Worm (Caenorhabditis elegans) whole organism, L2 larva: ENCODE results near the gene srz-75.

Source experiments
- R02D3.7 ChIP-seq: fragments of 150-350 bp; optimal IDR thresholded peaks from 2 replicates; lab custom pipeline; 2014; ENCODE audit warnings: missing biosample characterization, missing genetic modification characterization
- ama-1 ChIP-seq: fragments of 150-350 bp; optimal IDR thresholded peaks from 2 replicates; lab custom pipeline; 2018; ENCODE audit warnings: inconsistent platforms
- fos-1 ChIP-seq: fragments of 150-350 bp; optimal IDR thresholded peaks from 2 replicates; lab custom pipeline; 2014; ENCODE audit warnings: missing biosample characterization, missing genetic modification characterization
- unc-62 ChIP-seq: fragments of 150-350 bp; optimal IDR thresholded peaks from 2 replicates; lab custom pipeline; 2014; ENCODE audit warnings: missing biosample characterization, missing genetic modification reagents, missing genetic modification characterization
- zag-1 ChIP-seq: fragments of 150-350 bp; optimal IDR thresholded peaks from 2 replicates; lab custom pipeline; 2014; ENCODE audit warnings: missing biosample characterization, missing genetic modification characterization

DNA sequence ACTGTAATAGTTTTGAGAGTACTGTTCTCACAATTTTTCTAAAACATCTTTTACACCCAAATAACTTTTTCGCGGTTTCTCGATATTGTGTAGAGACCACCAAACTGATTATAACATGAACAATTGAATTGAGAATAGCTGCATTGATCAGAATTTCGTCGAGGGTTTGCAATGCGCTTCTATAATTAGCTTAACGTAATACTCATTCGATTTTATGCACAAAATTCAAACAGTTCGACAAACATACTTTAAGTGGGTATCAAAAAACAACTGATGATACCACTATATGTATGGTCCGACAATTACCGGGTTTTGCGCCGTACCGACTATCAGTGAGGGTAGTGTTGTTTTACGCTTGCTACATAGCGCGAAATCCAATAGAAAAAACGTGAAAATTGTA is 53.8 kb downstream of the srz-75 start:
- TF ChIP-seq fos-1 (tag; lab: Kevin White, UChicago) (no peak), unc-62 (GFP tag; lab: Kevin White, UChicago) (no peak), R02D3.7 (no peak), ama-1 (lab: Kevin White, UChicago) (no peak), zag-1 (tag; lab: Kevin White, UChicago) (no peak)
